Worm (Caenorhabditis elegans) whole organism, mixed stage, embryonic: ENCODE data around the gene exp-1.

ENCODE experiments used
- ceh-39 ChIP-seq: fragments of 150-350 bp; optimal IDR thresholded peaks from 2 replicates; lab custom pipeline; 2014; ENCODE audit warnings: missing biosample characterization, missing genetic modification characterization
- ceh-43 ChIP-seq: fragments of 200-800 bp; sonication (Bioruptor generic); optimal IDR thresholded peaks from 2 replicates; lab custom pipeline; 2018; ENCODE audit warnings: mild to moderate bottlenecking, missing genetic modification characterization, moderate library complexity, missing compliant biosample characterization
- ceh-83 ChIP-seq: fragments of 200-800 bp; sonication (Bioruptor generic); optimal IDR thresholded peaks from 2 replicates; lab custom pipeline; 2018; ENCODE audit warnings: mild to moderate bottlenecking, missing genetic modification characterization, missing compliant biosample characterization
- cnd-1 ChIP-seq: fragments of 200-800 bp; sonication (Bioruptor generic); optimal IDR thresholded peaks from 2 replicates; lab custom pipeline; 2018; ENCODE audit warnings: mild to moderate bottlenecking, missing genetic modification characterization, missing compliant biosample characterization
- drap-1 ChIP-seq: fragments of 200-800 bp; sonication (Bioruptor generic); optimal IDR thresholded peaks from 3 replicates; lab custom pipeline; 2018; ENCODE audit warnings: mild to moderate bottlenecking, missing genetic modification characterization, missing compliant biosample characterization
- elt-1 ChIP-seq: sonication (generic microtip); optimal IDR thresholded peaks from 2 replicates; lab custom pipeline; 2017; ENCODE audit warnings: missing genetic modification characterization, mild to moderate bottlenecking, missing compliant biosample characterization, antibody characterized with exemption, moderate library complexity, borderline replicate concordance; ENCODE audit not compliant: insufficient read depth
- ham-2 ChIP-seq: fragments of 200-800 bp; sonication (Bioruptor generic); optimal IDR thresholded peaks from 2 replicates; lab custom pipeline; 2018; ENCODE audit warnings: mild to moderate bottlenecking, missing genetic modification characterization, missing compliant biosample characterization
- hlh-1 ChIP-seq: fragments of 150-350 bp; optimal IDR thresholded peaks from 2 replicates; lab custom pipeline; 2014; ENCODE audit warnings: missing biosample characterization, missing genetic modification reagents, missing genetic modification characterization
- lin-32 ChIP-seq: fragments of 200-800 bp; sonication (Bioruptor generic); optimal IDR thresholded peaks from 2 replicates; lab custom pipeline; 2018; ENCODE audit warnings: mild to moderate bottlenecking, missing genetic modification characterization, missing compliant biosample characterization
- lsy-2 ChIP-seq: fragments of 150-350 bp; optimal IDR thresholded peaks from 2 replicates; lab custom pipeline; 2014; ENCODE audit warnings: missing biosample characterization, missing genetic modification characterization
- mep-1 ChIP-seq: fragments of 150-350 bp; optimal IDR thresholded peaks from 2 replicates; lab custom pipeline; 2017; ENCODE audit warnings: missing biosample characterization, missing genetic modification reagents, missing genetic modification characterization, inconsistent platforms
- mls-2 ChIP-seq: sonication (generic microtip); optimal IDR thresholded peaks from 2 replicates; lab custom pipeline; 2016; ENCODE audit warnings: mild to moderate bottlenecking, missing genetic modification characterization, moderate library complexity, missing compliant biosample characterization
- nhr-12 ChIP-seq: fragments of 150-350 bp; optimal IDR thresholded peaks from 2 replicates; lab custom pipeline; 2014; ENCODE audit warnings: missing biosample characterization, missing genetic modification characterization
- nhr-2 ChIP-seq: fragments of 150-350 bp; optimal IDR thresholded peaks from 2 replicates; lab custom pipeline; 2014; ENCODE audit warnings: missing biosample characterization, missing genetic modification characterization
- nhr-237 ChIP-seq: fragments of 150-350 bp; optimal IDR thresholded peaks from 2 replicates; lab custom pipeline; 2014; ENCODE audit warnings: missing biosample characterization, missing genetic modification characterization
- nhr-28 ChIP-seq: fragments of 150-350 bp; optimal IDR thresholded peaks from 2 replicates; lab custom pipeline; 2014; ENCODE audit warnings: missing biosample characterization, missing genetic modification characterization
- sem-2 ChIP-seq: fragments of 200-800 bp; sonication (Bioruptor generic); optimal IDR thresholded peaks from 2 replicates; lab custom pipeline; 2018; ENCODE audit warnings: mild to moderate bottlenecking, missing genetic modification characterization, missing compliant biosample characterization
- snpc-4 ChIP-seq: fragments of 150-350 bp; optimal IDR thresholded peaks from 2 replicates; lab custom pipeline; 2014; ENCODE audit warnings: missing biosample characterization, missing genetic modification characterization
- unc-120 ChIP-seq: sonication (generic microtip); optimal IDR thresholded peaks from 2 replicates; lab custom pipeline; 2017; ENCODE audit warnings: missing genetic modification characterization, missing compliant biosample characterization; ENCODE audit not compliant: poor library complexity, severe bottlenecking
- unc-39 ChIP-seq: fragments of 150-350 bp; optimal IDR thresholded peaks from 2 replicates; lab custom pipeline; 2014; ENCODE audit warnings: missing biosample characterization, missing genetic modification characterization
- unc-62 ChIP-seq: fragments of 150-350 bp; optimal IDR thresholded peaks from 2 replicates; lab custom pipeline; 2014; ENCODE audit warnings: missing biosample characterization, missing genetic modification reagents, missing genetic modification characterization
- zip-8 ChIP-seq: fragments of 150-350 bp; optimal IDR thresholded peaks from 2 replicates; lab custom pipeline; 2014; ENCODE audit warnings: missing biosample characterization, missing genetic modification characterization
- ztf-11 ChIP-seq: fragments of 150-350 bp; optimal IDR thresholded peaks from 2 replicates; lab custom pipeline; 2014; ENCODE audit warnings: missing biosample characterization, missing genetic modification characterization

exp-1 gene

ce11 chrII:6113187-6113586 lies 47.7 kb downstream of the exp-1 start, which contains the start of gene heri-1:
TSS of gene heri-1 (minus strand) at chrII:6113194.
- TF ChIP-seq nhr-237 (tag; lab: Kevin White, UChicago) = no peak
- TF ChIP-seq mls-2 = no peak
- TF ChIP-seq hlh-1 (tag; lab: Kevin White, UChicago) = no peak
- no peak for TF ChIP-seq ham-2
- TF ChIP-seq ztf-11 (tag; lab: Kevin White, UChicago) = no peak
- no peak for TF ChIP-seq unc-120 (tag; lab: Kevin White, UChicago)
- TF ChIP-seq snpc-4 (tag; lab: Kevin White, UChicago) = no peak
- TF ChIP-seq nhr-12 (tag; lab: Kevin White, UChicago) = no peak
- TF ChIP-seq nhr-28 (tag; lab: Kevin White, UChicago) = no peak
- TF ChIP-seq unc-39 (tag; lab: Kevin White, UChicago) = no peak
- no peak for TF ChIP-seq elt-1 (tag; lab: Kevin White, UChicago)
- no peak for TF ChIP-seq sem-2 (GFP tag; lab: Kevin White, UChicago)
- TF ChIP-seq drap-1 (GFP tag; lab: Kevin White, UChicago) = no peak
- TF ChIP-seq cnd-1 (tag; lab: Kevin White, UChicago) = no peak
- TF ChIP-seq unc-62 (GFP tag; lab: Kevin White, UChicago) = no peak

DNA sequence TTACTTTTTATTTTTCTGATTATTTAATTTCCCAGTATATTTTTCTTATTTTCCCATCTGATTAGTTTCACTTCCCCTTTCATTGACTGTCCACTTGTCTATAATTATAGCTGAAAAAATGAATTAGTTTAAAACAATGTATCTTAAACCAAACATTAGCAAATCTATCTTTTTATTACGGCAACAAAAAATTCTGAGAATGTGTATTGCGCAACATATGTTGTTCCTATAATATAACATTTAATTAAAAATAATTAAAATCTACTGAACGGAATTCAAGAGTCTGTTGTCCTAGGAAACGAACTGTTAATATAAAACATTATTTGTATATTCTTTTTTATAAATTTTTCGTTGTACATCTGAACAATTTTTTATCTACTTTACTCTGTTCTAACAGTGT lies 50.9 kb downstream of the exp-1 start:
- TF ChIP-seq nhr-2 (tag; lab: Kevin White, UChicago) = no peak
- peak; percentile 94 for TF ChIP-seq zip-8

ce11 chrII:6107773-6108172 lies 53.1 kb downstream of the exp-1 start:
- TF ChIP-seq zip-8 (no peak), ceh-39 (tag; lab: Kevin White, UChicago) (no peak), ceh-83 (no peak), ztf-11 (tag; lab: Kevin White, UChicago) (no peak), mep-1 (tag; lab: Kevin White, UChicago) (no peak), mls-2 (no peak), ceh-43 (GFP tag; lab: Kevin White, UChicago) (no peak), nhr-2 (tag; lab: Kevin White, UChicago) (no peak), lsy-2 (tag; lab: Kevin White, UChicago) (no peak), nhr-12 (tag; lab: Kevin White, UChicago) (no peak), lin-32 (GFP tag; lab: Kevin White, UChicago) (no peak)
- TF ChIP-seq, all 35 proteins: peak for 0
